Fruit fly (Drosophila melanogaster): ENCODE data around the gene rho.

dm6 chr3L:1461831-1462230 lies 1.8 kb upstream of the rho start:
- TF ChIP-seq Lhr (GFP tag; optimal IDR thresholded peaks at IDR 0.05) (no peak), tio (GFP tag; optimal IDR thresholded peaks at IDR 0.05) (no peak)
